Worm (Caenorhabditis elegans): ENCODE measurements around the gene sek-4.
A peak's percentile ranks its signal among the peaks of the same experiment; 100 is the strongest.

The sek-4 gene

ce11 chrX:5400524-5400923, 25.7 kb downstream of the sek-4 start, which contains the start of gene scav-1:
scav-1 (minus strand) TSS chrX:5400584.
- TF ChIP-seq che-1 (tag; optimal IDR thresholded peaks at IDR 0.05) (no peak), sox-2 (GFP tag; IDR thresholded peaks at IDR 0.05) (no peak), elt-2 (tag; optimal IDR thresholded peaks at IDR 0.05) (peak; percentile 61)

ce11 chrX:5406345-5406744, 31.5 kb downstream of the sek-4 start, which contains the start of gene C03F11.4:
C03F11.4 (minus strand) TSS chrX:5406445.
- no peak for TF ChIP-seq K09A11.1 (tag; optimal IDR thresholded peaks at IDR 0.05; ENCODE audit: insufficient read depth)
- no peak for TF ChIP-seq eyg-1 (tag; optimal IDR thresholded peaks at IDR 0.05)
- no peak for TF ChIP-seq lin-11 (tag; optimal IDR thresholded peaks at IDR 0.05)
- no peak for TF ChIP-seq ceh-6 (GFP tag; optimal IDR thresholded peaks at IDR 0.05)
- no peak for TF ChIP-seq pha-2 (tag; optimal IDR thresholded peaks at IDR 0.05)
- no peak for TF ChIP-seq madf-2 (tag; optimal IDR thresholded peaks at IDR 0.05)
- no peak for TF ChIP-seq T23F11.4 (GFP tag; optimal IDR thresholded peaks at IDR 0.05)
- TF ChIP-seq hlh-6 (tag; optimal IDR thresholded peaks at IDR 0.05), result no peak
- no peak for TF ChIP-seq sdc-2 (tag; optimal IDR thresholded peaks at IDR 0.05)
- TF ChIP-seq pag-3 (tag; optimal IDR thresholded peaks at IDR 0.05; ENCODE audit: borderline replicate concordance), result no peak
- no peak for TF ChIP-seq ceh-31 (tag; optimal IDR thresholded peaks at IDR 0.05)
- TF ChIP-seq ahr-1 (tag; optimal IDR thresholded peaks at IDR 0.05), result no peak
- TF ChIP-seq dmd-4 (tag; optimal IDR thresholded peaks at IDR 0.05; ENCODE audit: borderline replicate concordance), result no peak
- no peak for TF ChIP-seq hlh-15 (tag; optimal IDR thresholded peaks at IDR 0.05)
- no peak for TF ChIP-seq pat-9 (tag; optimal IDR thresholded peaks at IDR 0.05)
- TF ChIP-seq elt-2 (tag; optimal IDR thresholded peaks at IDR 0.05), result no peak
- TF ChIP-seq fkh-6 (tag; optimal IDR thresholded peaks at IDR 0.05), result no peak
- no peak for TF ChIP-seq ceh-45 (GFP tag; IDR thresholded peaks at IDR 0.05)

ce11 chrX:5407271-5407670, 32.4 kb downstream of the sek-4 start:
- TF ChIP-seq sdc-2 (tag; optimal IDR thresholded peaks at IDR 0.05) (peak; percentile 65), nhr-232 (tag; optimal IDR thresholded peaks at IDR 0.05) (peak; percentile 8), mec-3 (tag; optimal IDR thresholded peaks at IDR 0.05; ENCODE audit: borderline replicate concordance) (no peak), hlh-13 (GFP tag; optimal IDR thresholded peaks at IDR 0.05) (no peak), pat-9 (tag; optimal IDR thresholded peaks at IDR 0.05) (peak; percentile 37), unc-86 (tag; optimal IDR thresholded peaks at IDR 0.05) (peak; percentile 4), fkh-6 (tag; optimal IDR thresholded peaks at IDR 0.05) (no peak), ceh-34 (tag; optimal IDR thresholded peaks at IDR 0.05) (peak; percentile 17), unc-3 (GFP tag; conservative IDR thresholded peaks at IDR 0.05) (peak; percentile 69), unc-3 (tag; optimal IDR thresholded peaks at IDR 0.05) (no peak), che-1 (tag; optimal IDR thresholded peaks at IDR 0.05) (peak; percentile 35), F13H6.1 (tag; optimal IDR thresholded peaks at IDR 0.05) (peak; percentile 16), gmeb-2 (tag; optimal IDR thresholded peaks at IDR 0.05) (peak; percentile 32), nfya-1 (tag; optimal IDR thresholded peaks at IDR 0.05) (peak; percentile 11), pros-1 (tag; optimal IDR thresholded peaks at IDR 0.05) (no peak), elt-2 (tag; optimal IDR thresholded peaks at IDR 0.05) (peak; percentile 59), odd-2 (tag; optimal IDR thresholded peaks at IDR 0.05) (no peak), C38D4.7 (GFP tag; optimal IDR thresholded peaks at IDR 0.05) (peak; percentile 37), ceh-14 (tag; optimal IDR thresholded peaks at IDR 0.05) (peak; percentile 18), fkh-10 (GFP tag; optimal IDR thresholded peaks at IDR 0.05) (no peak), sox-4 (tag; optimal IDR thresholded peaks at IDR 0.05) (peak; percentile 27), Y22D7AL.16 (tag; optimal IDR thresholded peaks at IDR 0.05) (peak; percentile 4), fax-1 (tag; optimal IDR thresholded peaks at IDR 0.05) (peak; percentile 42), madf-2 (tag; optimal IDR thresholded peaks at IDR 0.05) (peak; percentile 31), unc-55 (GFP tag; optimal IDR thresholded peaks at IDR 0.05) (no peak), ceh-18 (tag; optimal IDR thresholded peaks at IDR 0.05) (peak; percentile 3), zip-5 (tag; optimal IDR thresholded peaks at IDR 0.05) (peak; percentile 31), dve-1 (tag; optimal IDR thresholded peaks at IDR 0.05) (no peak)
